Fruit fly (Drosophila melanogaster) whole organism, embryonic: ENCODE data around the gene CG15403.

Source experiments
- CG10565 ChIP-seq: fragments of 200-800 bp; sonication (Bioruptor generic); optimal IDR thresholded peaks from 3 replicates; lab custom pipeline; 2016; ENCODE audit warnings: missing biosample characterization, mild to moderate bottlenecking, missing genetic modification characterization
- CG10959 ChIP-seq: fragments of 200-800 bp; sonication (Bioruptor generic); IDR thresholded peaks from 2 replicates; pipeline ENCODE4 v1.3.6; 2022; ENCODE audit warnings: missing biosample characterization, missing genetic modification characterization
- CG11456 ChIP-seq: fragments of 200-800 bp; sonication (Bioruptor generic); IDR thresholded peaks from 3 replicates; pipeline ENCODE4 v1.3.6; 2022; ENCODE audit warnings: missing biosample characterization, missing genetic modification characterization
- CG12155 ChIP-seq: fragments of 200-800 bp; sonication (Bioruptor generic); optimal IDR thresholded peaks from 3 replicates; lab custom pipeline; 2016; ENCODE audit warnings: missing biosample characterization, missing genetic modification characterization
- CG13123 ChIP-seq: fragments of 200-800 bp; sonication (Bioruptor generic); optimal IDR thresholded peaks from 2 replicates; lab custom pipeline; 2016; ENCODE audit warnings: missing biosample characterization, missing genetic modification characterization
- CG15011 ChIP-seq: fragments of 200-800 bp; sonication (Bioruptor generic); optimal IDR thresholded peaks from 3 replicates; lab custom pipeline; 2018; ENCODE audit warnings: missing biosample characterization, mild to moderate bottlenecking, missing genetic modification characterization
- CG16815 ChIP-seq: fragments of 200-800 bp; sonication (Bioruptor generic); optimal IDR thresholded peaks from 3 replicates; lab custom pipeline; 2017; ENCODE audit warnings: missing biosample characterization, mild to moderate bottlenecking, missing genetic modification characterization
- CG17359 ChIP-seq: fragments of 200-800 bp; sonication (Bioruptor generic); optimal IDR thresholded peaks from 3 replicates; lab custom pipeline; 2018; ENCODE audit warnings: missing biosample characterization, mild to moderate bottlenecking, missing genetic modification characterization, moderate library complexity
- CG17385 ChIP-seq: fragments of 200-800 bp; sonication (Bioruptor generic); optimal IDR thresholded peaks from 3 replicates; lab custom pipeline; 2018; ENCODE audit warnings: missing biosample characterization, mild to moderate bottlenecking, missing genetic modification characterization
- CG17912 ChIP-seq: fragments of 200-800 bp; sonication (Bioruptor generic); optimal IDR thresholded peaks from 2 replicates; lab custom pipeline; 2018; ENCODE audit warnings: missing biosample characterization, mild to moderate bottlenecking, missing genetic modification characterization
- CG1832 ChIP-seq: fragments of 200-800 bp; sonication (Bioruptor generic); optimal IDR thresholded peaks from 2 replicates; lab custom pipeline; 2017; ENCODE audit warnings: missing biosample characterization, mild to moderate bottlenecking, missing genetic modification characterization, inconsistent platforms
- CG2120 ChIP-seq: fragments of 200-800 bp; sonication (Bioruptor generic); optimal IDR thresholded peaks from 3 replicates; lab custom pipeline; 2016; ENCODE audit warnings: missing biosample characterization, missing genetic modification characterization
- CG3065 ChIP-seq: fragments of 200-800 bp; sonication (Bioruptor generic); optimal IDR thresholded peaks from 2 replicates; lab custom pipeline; 2016; ENCODE audit warnings: missing biosample characterization, missing genetic modification characterization
- CG3163 ChIP-seq: fragments of 200-800 bp; sonication (Bioruptor generic); optimal IDR thresholded peaks from 3 replicates; lab custom pipeline; 2016; ENCODE audit warnings: missing biosample characterization, missing genetic modification characterization
- CG3281 ChIP-seq: fragments of 200-800 bp; sonication (Bioruptor generic); optimal IDR thresholded peaks from 3 replicates; lab custom pipeline; 2017; ENCODE audit warnings: missing biosample characterization, mild to moderate bottlenecking, missing genetic modification characterization
- CG34376 ChIP-seq: fragments of 200-800 bp; sonication (Bioruptor generic); optimal IDR thresholded peaks from 2 replicates; lab custom pipeline; 2018; ENCODE audit warnings: missing biosample characterization, mild to moderate bottlenecking, missing genetic modification characterization
- CG34422 ChIP-seq: fragments of 200-800 bp; sonication (Bioruptor generic); IDR thresholded peaks from 3 replicates; pipeline ENCODE4 v1.3.6; 2022; ENCODE audit warnings: missing biosample characterization, missing genetic modification characterization
- CG42726 ChIP-seq: fragments of 200-800 bp; sonication (Bioruptor generic); IDR thresholded peaks from 2 replicates; pipeline ENCODE4 v1.3.6; 2022; ENCODE audit warnings: missing biosample characterization, missing genetic modification characterization; ENCODE audit not compliant: partially characterized antibody
- CG4282 ChIP-seq: fragments of 200-800 bp; sonication (Bioruptor generic); optimal IDR thresholded peaks from 2 replicates; lab custom pipeline; 2016; ENCODE audit warnings: missing biosample characterization, missing genetic modification characterization
- CG5180 ChIP-seq: fragments of 200-800 bp; sonication (Bioruptor generic); optimal IDR thresholded peaks from 3 replicates; lab custom pipeline; 2017; ENCODE audit warnings: missing biosample characterization, missing genetic modification characterization, mild to moderate bottlenecking, moderate library complexity, missing genetic modification reagents
- CG6254 ChIP-seq: fragments of 200-800 bp; sonication (Bioruptor generic); optimal IDR thresholded peaks from 3 replicates; lab custom pipeline; 2017; ENCODE audit warnings: mild to moderate bottlenecking, missing biosample characterization, missing genetic modification reagents, missing genetic modification characterization
- CG7987 ChIP-seq: fragments of 200-800 bp; sonication (Bioruptor generic); optimal IDR thresholded peaks from 2 replicates; lab custom pipeline; 2018; ENCODE audit warnings: missing biosample characterization, mild to moderate bottlenecking, missing genetic modification characterization, moderate library complexity
- CG8281 ChIP-seq: fragments of 200-800 bp; sonication (Bioruptor generic); optimal IDR thresholded peaks from 2 replicates; lab custom pipeline; 2018; ENCODE audit warnings: missing biosample characterization, mild to moderate bottlenecking, missing genetic modification characterization, moderate library complexity
- CG8388 ChIP-seq: fragments of 200-800 bp; sonication (Bioruptor generic); optimal IDR thresholded peaks from 2 replicates; lab custom pipeline; 2019; ENCODE audit warnings: missing biosample characterization, mild to moderate bottlenecking, missing genetic modification characterization, moderate library complexity
- CG8765 ChIP-seq: fragments of 200-800 bp; sonication (Bioruptor generic); IDR thresholded peaks from 2 replicates; pipeline ENCODE4 v1.3.6; 2022; ENCODE audit warnings: missing biosample characterization, missing genetic modification characterization
- CG9215 ChIP-seq: fragments of 200-800 bp; sonication (Bioruptor generic); IDR thresholded peaks from 2 replicates; pipeline ENCODE4 v1.3.6; 2022; ENCODE audit warnings: missing biosample characterization, missing genetic modification characterization
- CG9437 ChIP-seq: fragments of 200-800 bp; sonication (Bioruptor generic); optimal IDR thresholded peaks from 2 replicates; lab custom pipeline; 2018; ENCODE audit warnings: missing biosample characterization, mild to moderate bottlenecking, missing genetic modification characterization
- Chrac-16 ChIP-seq: fragments of 200-800 bp; sonication (Bioruptor generic); optimal IDR thresholded peaks from 3 replicates; lab custom pipeline; 2016; ENCODE audit warnings: missing biosample characterization, missing genetic modification characterization
- Dbx ChIP-seq: fragments of 200-800 bp; sonication (Bioruptor generic); IDR thresholded peaks from 3 replicates; pipeline ENCODE4 v1.3.6; 2022; ENCODE audit warnings: missing biosample characterization, missing genetic modification characterization
- GATAe ChIP-seq: fragments of 200-800 bp; sonication (Bioruptor generic); conservative IDR thresholded peaks from 2 replicates; pipeline ENCODE4 v1.3.6; 2022; ENCODE audit warnings: missing biosample characterization, missing genetic modification characterization
- Gug ChIP-seq: fragments of 200-800 bp; sonication (Bioruptor generic); IDR thresholded peaks from 4 replicates; pipeline ENCODE4 v1.3.6; 2022; ENCODE audit warnings: missing biosample characterization, missing genetic modification characterization
- Hr39 ChIP-seq: fragments of >200 bp; optimal IDR thresholded peaks from 2 replicates; lab custom pipeline; 2017
- Hr51 ChIP-seq, 2 experiments: fragments of 200-800 bp; sonication (Bioruptor generic); optimal IDR thresholded peaks; 2 replicates in 1 of 2; 3 replicates in 1 of 2; lab custom pipeline; 2016 to 2018; ENCODE audit warnings: missing biosample characterization in 2 of 2, missing genetic modification characterization in 2 of 2, mild to moderate bottlenecking in 1 of 2, moderate library complexity in 1 of 2
- Hsf ChIP-seq: fragments of 200-800 bp; sonication (Bioruptor generic); optimal IDR thresholded peaks from 3 replicates; lab custom pipeline; 2016; ENCODE audit warnings: missing biosample characterization, missing genetic modification characterization
- Lpt ChIP-seq: fragments of >200 bp; optimal IDR thresholded peaks from 2 replicates; lab custom pipeline; 2018; ENCODE audit warnings: missing biosample characterization, missing genetic modification characterization
- Mrtf ChIP-seq: fragments of 200-800 bp; sonication (Bioruptor generic); IDR thresholded peaks from 3 replicates; pipeline ENCODE4 v1.3.6; 2022; ENCODE audit warnings: missing biosample characterization, missing genetic modification characterization
- Rx ChIP-seq: fragments of 200-800 bp; sonication (Bioruptor generic); IDR thresholded peaks from 2 replicates; pipeline ENCODE4 v1.3.6; 2022; ENCODE audit warnings: missing biosample characterization, missing genetic modification characterization
- Spps ChIP-seq: fragments of 200-800 bp; sonication (Bioruptor generic); optimal IDR thresholded peaks from 2 replicates; lab custom pipeline; 2018; ENCODE audit warnings: missing biosample characterization, mild to moderate bottlenecking, missing genetic modification characterization
- Xbp1 ChIP-seq: fragments of 200-800 bp; sonication (Bioruptor generic); optimal IDR thresholded peaks from 3 replicates; lab custom pipeline; 2016; ENCODE audit warnings: missing biosample characterization, mild to moderate bottlenecking, missing genetic modification characterization
- ab ChIP-seq: fragments of 200-800 bp; sonication (Bioruptor generic); optimal IDR thresholded peaks from 2 replicates; lab custom pipeline; 2016; ENCODE audit warnings: missing biosample characterization, missing genetic modification characterization
- amos ChIP-seq: fragments of 200-800 bp; sonication (Bioruptor generic); IDR thresholded peaks from 2 replicates; pipeline ENCODE4 v1.3.6; 2022; ENCODE audit warnings: missing biosample characterization, missing genetic modification characterization; ENCODE audit not compliant: partially characterized antibody
- chinmo ChIP-seq: fragments of 200-800 bp; sonication (Bioruptor generic); IDR thresholded peaks from 4 replicates; pipeline ENCODE4 v1.3.6; 2022; ENCODE audit warnings: missing biosample characterization, missing genetic modification characterization; ENCODE audit not compliant: partially characterized antibody
- dimm ChIP-seq: fragments of 200-800 bp; sonication (Bioruptor generic); IDR thresholded peaks from 2 replicates; pipeline ENCODE4 v1.3.6; 2022; ENCODE audit warnings: missing biosample characterization, missing genetic modification characterization
- fd64A ChIP-seq: fragments of 200-800 bp; sonication (Bioruptor generic); optimal IDR thresholded peaks from 3 replicates; lab custom pipeline; 2018; ENCODE audit warnings: missing biosample characterization, mild to moderate bottlenecking, missing genetic modification characterization
- gcm ChIP-seq: fragments of 200-800 bp; sonication (Bioruptor generic); optimal IDR thresholded peaks from 2 replicates; lab custom pipeline; 2019; ENCODE audit warnings: missing biosample characterization, mild to moderate bottlenecking, missing genetic modification characterization, moderate library complexity
- gsb ChIP-seq: fragments of 200-800 bp; sonication (Bioruptor generic); IDR thresholded peaks from 2 replicates; pipeline ENCODE4 v1.3.6; 2022; ENCODE audit warnings: missing biosample characterization, missing genetic modification characterization
- repo ChIP-seq: fragments of 200-800 bp; sonication (Bioruptor generic); optimal IDR thresholded peaks from 2 replicates; lab custom pipeline; 2016; ENCODE audit warnings: missing biosample characterization, missing genetic modification characterization
- shn ChIP-seq: fragments of 200-800 bp; sonication (Bioruptor generic); optimal IDR thresholded peaks from 3 replicates; lab custom pipeline; 2016; ENCODE audit warnings: missing biosample characterization, missing genetic modification characterization
- slp2 ChIP-seq: fragments of 200-800 bp; sonication (Bioruptor generic); optimal IDR thresholded peaks from 2 replicates; lab custom pipeline; 2016; ENCODE audit warnings: missing biosample characterization, missing genetic modification characterization
- zf30C ChIP-seq: fragments of 200-800 bp; sonication (Bioruptor generic); optimal IDR thresholded peaks from 3 replicates; lab custom pipeline; 2018; ENCODE audit warnings: missing biosample characterization, mild to moderate bottlenecking, missing genetic modification characterization
- zfh1 ChIP-seq: fragments of 200-800 bp; sonication (Bioruptor generic); IDR thresholded peaks from 3 replicates; pipeline ENCODE4 v1.3.6; 2022; ENCODE audit warnings: missing biosample characterization, missing genetic modification characterization
- zfh2 ChIP-seq: fragments of 200-800 bp; sonication (Bioruptor generic); optimal IDR thresholded peaks from 2 replicates; lab custom pipeline; 2016; ENCODE audit warnings: missing biosample characterization, missing genetic modification characterization

CG15403 gene

dm6 chr2L:3092535-3092934 lies 35.9 kb upstream of the CG15403 start (continued):
- TF ChIP-seq CG3065 (GFP tag; lab: Kevin White, UChicago), result no peak
- no peak for TF ChIP-seq Spps (tag; lab: Kevin White, UChicago)
- TF ChIP-seq Rx, result 0 out of 2 replicates have a peak, but pooled peaks have one; percentile 4
- TF ChIP-seq zfh1, result no peak
- no peak for TF ChIP-seq CG4282 (GFP tag; lab: Kevin White, UChicago)
- no peak for TF ChIP-seq slp2
- TF ChIP-seq CG11456, result no peak
- no peak for TF ChIP-seq CG10959 (GFP tag; lab: Robert Waterston, UW)
- peak; percentile 17 for TF ChIP-seq Hsf (GFP tag; lab: Kevin White, UChicago)
- peak; percentile 18 for TF ChIP-seq CG9437 (GFP tag; lab: Kevin White, UChicago)
- peak; percentile 37 for TF ChIP-seq CG17359 (tag; lab: Kevin White, UChicago)
- no peak for TF ChIP-seq gsb (GFP tag; lab: Robert Waterston, UW)
- no peak for TF ChIP-seq CG34376 (GFP tag; lab: Kevin White, UChicago)
- no peak for TF ChIP-seq CG17912 (GFP tag; lab: Kevin White, UChicago)
- TF ChIP-seq Chrac-16 (GFP tag; lab: Kevin White, UChicago), result no peak
- TF ChIP-seq CG8765 (GFP tag; lab: Robert Waterston, UW), result no peak
- no peak for TF ChIP-seq Hr39
- TF ChIP-seq Xbp1 (GFP tag; lab: Kevin White, UChicago), result peak; percentile 19
- no peak for TF ChIP-seq ab (GFP tag; lab: Kevin White, UChicago)
- no peak for TF ChIP-seq CG16815
- no peak for TF ChIP-seq CG1832
- TF ChIP-seq fd64A (GFP tag; lab: Kevin White, UChicago), result no peak
- no peak for TF ChIP-seq CG7987 (GFP tag; lab: Kevin White, UChicago)
- peak; percentile 9 for TF ChIP-seq CG15011 (GFP tag; lab: Kevin White, UChicago)
- no peak for TF ChIP-seq Gug (GFP tag; lab: Robert Waterston, UW)
- TF ChIP-seq CG12155, result peak; percentile 19
- TF ChIP-seq CG42726 (GFP tag; lab: Robert Waterston, UW), result no peak
- no peak for TF ChIP-seq Mrtf (GFP tag; lab: Robert Waterston, UW)
- TF ChIP-seq CG9215 (GFP tag; lab: Robert Waterston, UW), result no peak
- 0 out of 3 replicates have a peak, but pooled peaks have one; percentile 10 for TF ChIP-seq Dbx (GFP tag; lab: Robert Waterston, UW)
- TF ChIP-seq CG34422 (GFP tag; lab: Robert Waterston, UW), result no peak
- no peak for TF ChIP-seq CG3163 (GFP tag; lab: Kevin White, UChicago)
- no peak for TF ChIP-seq chinmo (GFP tag; lab: Robert Waterston, UW)
- TF ChIP-seq CG8388, result no peak
- TF ChIP-seq CG3281, result peak; percentile 29
- TF ChIP-seq dimm, result no peak
- TF ChIP-seq Lpt (GFP tag; lab: Kevin White, UChicago), result no peak
- peak; percentile 5 for TF ChIP-seq zfh2 (GFP tag; lab: Kevin White, UChicago)
- TF ChIP-seq CG10565 (GFP tag; lab: Kevin White, UChicago), result no peak
- no peak for TF ChIP-seq repo (GFP tag; lab: Kevin White, UChicago)
- TF ChIP-seq CG13123 (GFP tag; lab: Kevin White, UChicago), result no peak
- peak; percentile 34 for TF ChIP-seq CG17385 (GFP tag; lab: Kevin White, UChicago)
- no peak for TF ChIP-seq GATAe (GFP tag; lab: Robert Waterston, UW)
- no peak for TF ChIP-seq zf30C (GFP tag; lab: Kevin White, UChicago)
- no peak for TF ChIP-seq CG6254 (GFP tag; lab: Kevin White, UChicago)
- TF ChIP-seq amos (GFP tag; lab: Robert Waterston, UW), result no peak
- TF ChIP-seq CG8281, result no peak
- no peak for TF ChIP-seq CG5180 (GFP tag; lab: Kevin White, UChicago)
- TF ChIP-seq gcm (GFP tag; lab: Kevin White, UChicago), result peak; percentile 79
- peak in 1 of 2 experiments; percentile 66 for TF ChIP-seq Hr51 (GFP tag; optimal IDR thresholded peaks at IDR 0.05; lab: Kevin White, UChicago)
- no peak for TF ChIP-seq shn (GFP tag; lab: Kevin White, UChicago)
- TF ChIP-seq CG2120 (GFP tag; lab: Kevin White, UChicago), result peak; percentile 51
